Worm (Caenorhabditis elegans) whole organism, L2 larva: ENCODE data around the gene Y55F3AM.21.

Source experiments
- F13H6.1 ChIP-seq: sonication (generic microtip); optimal IDR thresholded peaks from 2 replicates; lab custom pipeline; 2016; ENCODE audit warnings: missing genetic modification characterization, missing compliant biosample characterization
- R02D3.7 ChIP-seq: fragments of 150-350 bp; optimal IDR thresholded peaks from 2 replicates; lab custom pipeline; 2014; ENCODE audit warnings: missing biosample characterization, missing genetic modification characterization
- Y55F3AM.14 ChIP-seq: fragments of 200-800 bp; sonication (Bioruptor generic); optimal IDR thresholded peaks from 2 replicates; lab custom pipeline; 2018; ENCODE audit warnings: mild to moderate bottlenecking, missing genetic modification characterization, missing compliant biosample characterization
- ZK546.5 ChIP-seq: sonication (generic microtip); optimal IDR thresholded peaks from 2 replicates; lab custom pipeline; 2017; ENCODE audit warnings: missing biosample characterization, missing genetic modification characterization
- alr-1 ChIP-seq: fragments of 150-350 bp; optimal IDR thresholded peaks from 2 replicates; lab custom pipeline; 2014; ENCODE audit warnings: missing biosample characterization, missing genetic modification characterization
- aly-2 ChIP-seq: fragments of 150-350 bp; optimal IDR thresholded peaks from 2 replicates; lab custom pipeline; 2014; ENCODE audit warnings: missing biosample characterization, missing genetic modification characterization
- ama-1 ChIP-seq: fragments of 150-350 bp; optimal IDR thresholded peaks from 2 replicates; lab custom pipeline; 2018; ENCODE audit warnings: inconsistent platforms
- ceh-82 ChIP-seq: fragments of 150-350 bp; optimal IDR thresholded peaks from 2 replicates; lab custom pipeline; 2014; ENCODE audit warnings: missing biosample characterization, missing genetic modification characterization
- crh-2 ChIP-seq: sonication (generic microtip); optimal IDR thresholded peaks from 2 replicates; lab custom pipeline; 2017; ENCODE audit warnings: missing biosample characterization, missing genetic modification characterization
- dmd-4 ChIP-seq: sonication (generic microtip); optimal IDR thresholded peaks from 2 replicates; lab custom pipeline; 2017; ENCODE audit warnings: missing biosample characterization, missing genetic modification characterization
- egl-27 ChIP-seq: sonication (generic microtip); optimal IDR thresholded peaks from 3 replicates; lab custom pipeline; 2017; ENCODE audit warnings: missing biosample characterization, missing genetic modification reagents, missing genetic modification characterization
- elt-1 ChIP-seq: fragments of 150-350 bp; optimal IDR thresholded peaks from 2 replicates; lab custom pipeline; 2014; ENCODE audit warnings: missing biosample characterization, missing genetic modification characterization
- elt-3 ChIP-seq: sonication (generic microtip); optimal IDR thresholded peaks from 2 replicates; lab custom pipeline; 2017; ENCODE audit warnings: missing biosample characterization, missing genetic modification characterization
- fos-1 ChIP-seq: fragments of 150-350 bp; optimal IDR thresholded peaks from 2 replicates; lab custom pipeline; 2014; ENCODE audit warnings: missing biosample characterization, missing genetic modification characterization
- gmeb-1 ChIP-seq: fragments of 150-350 bp; optimal IDR thresholded peaks from 2 replicates; lab custom pipeline; 2014; ENCODE audit warnings: missing biosample characterization, missing genetic modification characterization
- lin-11 ChIP-seq: fragments of 150-350 bp; sonication (generic microtip); optimal IDR thresholded peaks from 2 replicates; lab custom pipeline; 2014; ENCODE audit warnings: missing biosample characterization, missing genetic modification characterization, inconsistent platforms, mixed read lengths
- lin-39 ChIP-seq: fragments of 150-350 bp; optimal IDR thresholded peaks from 2 replicates; lab custom pipeline; 2014; ENCODE audit warnings: missing biosample characterization, missing genetic modification reagents, missing genetic modification characterization
- lsy-2 ChIP-seq, 2 experiments: fragments of 150-350 bp in 1 of 2; sonication (generic microtip) in 1 of 2; optimal IDR thresholded peaks; 2 replicates each; lab custom pipeline; 2014 to 2017; ENCODE audit warnings: missing biosample characterization in 2 of 2, missing genetic modification characterization in 2 of 2
- mab-5 ChIP-seq: fragments of 150-350 bp; optimal IDR thresholded peaks from 2 replicates; lab custom pipeline; 2014; ENCODE audit warnings: missing biosample characterization, missing genetic modification characterization
- mbf-1 ChIP-seq: sonication (generic microtip); optimal IDR thresholded peaks from 2 replicates; lab custom pipeline; 2017; ENCODE audit warnings: missing biosample characterization, missing genetic modification characterization
- nhr-10 ChIP-seq: sonication (generic microtip); optimal IDR thresholded peaks from 2 replicates; lab custom pipeline; 2017; ENCODE audit warnings: missing biosample characterization, missing genetic modification characterization
- nhr-12 ChIP-seq: fragments of 150-350 bp; optimal IDR thresholded peaks from 2 replicates; lab custom pipeline; 2014; ENCODE audit warnings: missing biosample characterization, missing genetic modification characterization
- nhr-129 ChIP-seq: fragments of 150-350 bp; optimal IDR thresholded peaks from 2 replicates; lab custom pipeline; 2014; ENCODE audit warnings: missing biosample characterization, missing genetic modification characterization
- nhr-21 ChIP-seq: fragments of 150-350 bp; optimal IDR thresholded peaks from 2 replicates; lab custom pipeline; 2014; ENCODE audit warnings: missing biosample characterization, missing genetic modification characterization
- nhr-23 ChIP-seq: fragments of 150-350 bp; optimal IDR thresholded peaks from 2 replicates; lab custom pipeline; 2014; ENCODE audit warnings: missing biosample characterization, missing genetic modification reagents, missing genetic modification characterization
- nhr-237 ChIP-seq: fragments of 150-350 bp; optimal IDR thresholded peaks from 2 replicates; lab custom pipeline; 2014; ENCODE audit warnings: missing biosample characterization, missing genetic modification characterization
- nhr-25 ChIP-seq: fragments of 150-350 bp; sonication (generic microtip); optimal IDR thresholded peaks from 3 replicates; lab custom pipeline; 2014; ENCODE audit warnings: missing biosample characterization, missing genetic modification characterization
- nhr-6 ChIP-seq: fragments of 150-350 bp; optimal IDR thresholded peaks from 2 replicates; lab custom pipeline; 2014; ENCODE audit warnings: missing biosample characterization, missing genetic modification characterization
- nhr-77 ChIP-seq: fragments of 150-350 bp; optimal IDR thresholded peaks from 2 replicates; lab custom pipeline; 2014; ENCODE audit warnings: missing biosample characterization, missing genetic modification characterization
- skn-1 ChIP-seq: sonication (generic microtip); optimal IDR thresholded peaks from 2 replicates; lab custom pipeline; 2017; ENCODE audit warnings: missing biosample characterization, missing genetic modification characterization
- sma-3 ChIP-seq: sonication (generic microtip); optimal IDR thresholded peaks from 2 replicates; lab custom pipeline; 2016; ENCODE audit warnings: missing genetic modification reagents, missing genetic modification characterization, missing compliant biosample characterization
- sma-9 ChIP-seq, 2 experiments: fragments of 150-350 bp in 1 of 2; sonication (generic microtip) in 1 of 2; optimal IDR thresholded peaks; 2 replicates each; lab custom pipeline; 2014 to 2016; ENCODE audit warnings: missing genetic modification characterization in 2 of 2, mild to moderate bottlenecking in 1 of 2, missing biosample characterization in 1 of 2, missing compliant biosample characterization in 1 of 2, missing genetic modification reagents in 1 of 2, moderate library complexity in 1 of 2
- snpc-4 ChIP-seq: fragments of 150-350 bp; optimal IDR thresholded peaks from 2 replicates; lab custom pipeline; 2014; ENCODE audit warnings: missing biosample characterization, missing genetic modification characterization
- unc-39 ChIP-seq: fragments of 150-350 bp; optimal IDR thresholded peaks from 2 replicates; lab custom pipeline; 2014; ENCODE audit warnings: missing biosample characterization, missing genetic modification characterization
- unc-55 ChIP-seq: fragments of 150-350 bp; sonication (generic microtip); optimal IDR thresholded peaks from 3 replicates; lab custom pipeline; 2014; ENCODE audit warnings: missing biosample characterization, missing genetic modification reagents, missing genetic modification characterization
- unc-62 ChIP-seq: fragments of 150-350 bp; optimal IDR thresholded peaks from 2 replicates; lab custom pipeline; 2014; ENCODE audit warnings: missing biosample characterization, missing genetic modification reagents, missing genetic modification characterization
- zag-1 ChIP-seq: fragments of 150-350 bp; optimal IDR thresholded peaks from 2 replicates; lab custom pipeline; 2014; ENCODE audit warnings: missing biosample characterization, missing genetic modification characterization
- ztf-1 ChIP-seq: fragments of 200-800 bp; sonication (Bioruptor generic); conservative IDR thresholded peaks from 2 replicates; pipeline ENCODE4 v1.3.6; 2022; ENCODE audit warnings: missing genetic modification characterization, missing compliant biosample characterization
- ztf-11 ChIP-seq: sonication (generic microtip); optimal IDR thresholded peaks from 2 replicates; lab custom pipeline; 2017; ENCODE audit warnings: missing biosample characterization, missing genetic modification characterization
- ztf-4 ChIP-seq: fragments of 150-350 bp; optimal IDR thresholded peaks from 2 replicates; lab custom pipeline; 2014; ENCODE audit warnings: missing biosample characterization, missing genetic modification characterization

The Y55F3AM.21 gene

ce11 chrIV:1093870-1094564, 42.5 kb upstream of the Y55F3AM.21 start, which contains the start of the genes cct-8 and Y55F3AR.2 (continued):
- TF ChIP-seq Y55F3AM.14 (GFP tag; lab: Kevin White, UChicago) (peak; percentile 96), zag-1 (tag; lab: Kevin White, UChicago) (peak; percentile 74), sma-3 (peak; percentile 98), ztf-1 (GFP tag; lab: Robert Waterston, UW) (0 out of 2 replicates have a peak, but pooled peaks have one; percentile 96), gmeb-1 (tag; lab: Kevin White, UChicago) (peak; percentile 97), ZK546.5 (tag; lab: Kevin White, UChicago) (peak; percentile 81), elt-3 (no peak), lsy-2 (tag; optimal IDR thresholded peaks at IDR 0.05; lab: Kevin White, UChicago) (peak; percentile 100), elt-1 (tag; lab: Kevin White, UChicago) (no peak), snpc-4 (tag; lab: Kevin White, UChicago) (peak; percentile 81), F13H6.1 (tag; lab: Kevin White, UChicago) (peak; percentile 97), crh-2 (peak; percentile 98), sma-9 (GFP tag; optimal IDR thresholded peaks at IDR 0.05; lab: Kevin White, UChicago) (peak; percentile 96), sma-9 (tag; optimal IDR thresholded peaks at IDR 0.05; lab: Kevin White, UChicago) (no peak), unc-39 (tag; lab: Kevin White, UChicago) (no peak), skn-1 (tag; lab: Kevin White, UChicago) (peak; percentile 77)

- TF ChIP-seq unc-39 (tag; lab: Kevin White, UChicago) (no peak), nhr-77 (tag; lab: Kevin White, UChicago) (no peak), mbf-1 (tag; lab: Kevin White, UChicago) (no peak), unc-62 (GFP tag; lab: Kevin White, UChicago) (no peak), ceh-82 (tag; lab: Kevin White, UChicago) (no peak), ztf-1 (GFP tag; lab: Robert Waterston, UW) (no peak), alr-1 (no peak), sma-3 (no peak), dmd-4 (no peak), elt-1 (tag; lab: Kevin White, UChicago) (no peak), crh-2 (no peak), nhr-12 (tag; lab: Kevin White, UChicago) (no peak), egl-27 (no peak), Y55F3AM.14 (GFP tag; lab: Kevin White, UChicago) (no peak), elt-3 (no peak), R02D3.7 (tag; lab: Kevin White, UChicago) (no peak), nhr-237 (tag; lab: Kevin White, UChicago) (no peak)
- TF ChIP-seq, all 48 proteins: peak for 0
These were observed 35.4 kb upstream of the Y55F3AM.21 start, which contains the start of gene csn-4 for ce11 chrIV:1086913-1087312. Gene csn-4 (minus strand): TSS chrIV:1087013.

- TF ChIP-seq Y55F3AM.14 (GFP tag; lab: Kevin White, UChicago) (no peak), nhr-23 (tag; lab: Kevin White, UChicago) (no peak), fos-1 (peak; percentile 98)
These were observed 24.0 kb upstream of the Y55F3AM.21 start for ce11 chrIV:1075484-1075883.

DNA sequence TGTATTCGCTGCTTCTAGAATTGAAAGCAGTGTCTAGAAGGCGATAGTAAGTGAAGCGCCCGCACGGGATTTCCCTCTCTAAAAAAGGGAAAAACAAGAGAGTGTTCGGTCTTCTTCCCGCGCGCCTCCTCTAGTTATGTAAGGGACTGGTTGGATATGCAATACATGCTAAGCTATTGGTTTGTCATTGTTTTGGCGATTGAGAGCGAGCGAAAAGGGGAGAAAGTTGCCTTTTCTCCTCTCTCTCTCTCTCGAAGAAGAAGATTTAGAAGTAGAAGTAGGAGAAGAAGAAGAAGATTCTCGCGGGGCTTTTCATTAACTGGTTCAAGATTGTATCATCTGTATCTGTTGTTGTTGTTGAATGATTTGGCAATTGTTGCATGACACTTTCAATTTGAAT, 22.6 kb upstream of the Y55F3AM.21 start:
- TF ChIP-seq snpc-4 (tag; lab: Kevin White, UChicago) (no peak), nhr-6 (tag; lab: Kevin White, UChicago) (no peak), unc-55 (no peak), ZK546.5 (tag; lab: Kevin White, UChicago) (no peak), alr-1 (no peak), lin-39 (tag; lab: Kevin White, UChicago) (no peak), skn-1 (tag; lab: Kevin White, UChicago) (no peak), gmeb-1 (tag; lab: Kevin White, UChicago) (no peak), lsy-2 (tag; optimal IDR thresholded peaks at IDR 0.05; lab: Kevin White, UChicago) (no peak), elt-3 (no peak), R02D3.7 (tag; lab: Kevin White, UChicago) (no peak), nhr-10 (no peak), nhr-21 (tag; lab: Kevin White, UChicago) (no peak)
- TF ChIP-seq, all 48 proteins: peak for 0

DNA sequence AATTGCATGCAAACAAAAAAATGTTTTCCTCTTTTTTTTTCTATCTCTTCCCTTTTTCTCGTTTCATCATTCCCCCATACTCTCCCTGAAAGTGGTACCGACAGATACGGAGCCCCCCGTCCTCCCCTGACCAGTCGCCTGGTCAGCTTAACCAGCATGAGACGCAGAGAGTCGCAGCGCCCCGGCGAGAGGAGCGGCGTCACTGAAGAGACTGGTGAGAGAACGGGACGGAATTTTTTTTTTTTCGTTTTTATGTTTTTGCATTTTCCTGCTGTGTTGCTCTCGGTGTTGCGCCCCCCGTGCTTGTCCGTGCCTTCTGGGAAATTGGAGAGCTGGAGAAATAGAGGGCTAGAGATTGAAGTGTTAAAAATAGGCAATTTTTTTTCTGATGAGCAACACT, 18.9 kb upstream of the Y55F3AM.21 start:
- TF ChIP-seq aly-2 (tag; lab: Kevin White, UChicago) (no peak), elt-1 (tag; lab: Kevin White, UChicago) (no peak), snpc-4 (tag; lab: Kevin White, UChicago) (peak; percentile 52), ztf-1 (GFP tag; lab: Robert Waterston, UW) (no peak), elt-3 (no peak), nhr-237 (tag; lab: Kevin White, UChicago) (no peak), mab-5 (peak; percentile 81), nhr-129 (peak; percentile 73), nhr-23 (tag; lab: Kevin White, UChicago) (no peak), fos-1 (peak; percentile 86), nhr-25 (tag; lab: Kevin White, UChicago) (no peak), skn-1 (tag; lab: Kevin White, UChicago) (no peak), nhr-77 (tag; lab: Kevin White, UChicago) (peak; percentile 15), ztf-4 (peak; percentile 4), egl-27 (peak; percentile 81), zag-1 (tag; lab: Kevin White, UChicago) (peak; percentile 96), lin-39 (tag; lab: Kevin White, UChicago) (no peak), lin-11 (tag; lab: Kevin White, UChicago) (peak; percentile 85), ZK546.5 (tag; lab: Kevin White, UChicago) (no peak), ztf-11 (tag; lab: Kevin White, UChicago) (no peak), ama-1 (lab: Kevin White, UChicago) (no peak), alr-1 (no peak), nhr-12 (tag; lab: Kevin White, UChicago) (no peak), unc-55 (peak; percentile 96), sma-3 (no peak)
